Fruit fly (Drosophila melanogaster) whole organism, embryonic: ENCODE results near the gene CG42716.

Experiments used
- CG10274 ChIP-seq: fragments of 200-800 bp; sonication (Bioruptor generic); optimal IDR thresholded peaks from 3 replicates; lab custom pipeline; 2017; ENCODE audit warnings: missing biosample characterization, mild to moderate bottlenecking, missing genetic modification characterization
- CG10366 ChIP-seq: fragments of 200-800 bp; sonication (Bioruptor generic); IDR thresholded peaks from 2 replicates; pipeline ENCODE4 v1.3.6; 2022; ENCODE audit warnings: missing biosample characterization, missing genetic modification characterization
- CG11504 ChIP-seq: fragments of 200-800 bp; sonication (Bioruptor generic); optimal IDR thresholded peaks from 3 replicates; lab custom pipeline; 2019; ENCODE audit warnings: missing biosample characterization, mild to moderate bottlenecking, missing genetic modification characterization, moderate library complexity
- CG13123 ChIP-seq: fragments of 200-800 bp; sonication (Bioruptor generic); optimal IDR thresholded peaks from 2 replicates; lab custom pipeline; 2016; ENCODE audit warnings: missing biosample characterization, missing genetic modification characterization
- CG14014 ChIP-seq: fragments of 200-800 bp; sonication (Bioruptor generic); IDR thresholded peaks from 2 replicates; pipeline ENCODE4 v1.3.6; 2022; ENCODE audit warnings: missing biosample characterization, missing genetic modification characterization
- CG15269 ChIP-seq: fragments of 200-800 bp; sonication (Bioruptor generic); optimal IDR thresholded peaks from 2 replicates; lab custom pipeline; 2018; ENCODE audit warnings: missing biosample characterization, mild to moderate bottlenecking, missing genetic modification characterization, moderate library complexity
- CG15479 ChIP-seq: fragments of 200-800 bp; sonication (Bioruptor generic); optimal IDR thresholded peaks from 3 replicates; lab custom pipeline; 2019; ENCODE audit warnings: missing biosample characterization, mild to moderate bottlenecking, missing genetic modification characterization, moderate library complexity
- CG15696 ChIP-seq: fragments of 200-800 bp; sonication (Bioruptor generic); optimal IDR thresholded peaks from 2 replicates; lab custom pipeline; 2019; ENCODE audit warnings: missing biosample characterization, mild to moderate bottlenecking, missing genetic modification characterization, moderate library complexity
- CG1602 ChIP-seq: fragments of 200-800 bp; sonication (Bioruptor generic); optimal IDR thresholded peaks from 3 replicates; lab custom pipeline; 2016; ENCODE audit warnings: missing biosample characterization, missing genetic modification characterization
- CG16779 ChIP-seq: fragments of 200-800 bp; sonication (Bioruptor generic); IDR thresholded peaks from 2 replicates; pipeline ENCODE4 v1.3.6; 2022; ENCODE audit warnings: missing biosample characterization, missing genetic modification characterization
- CG16815 ChIP-seq: fragments of 200-800 bp; sonication (Bioruptor generic); optimal IDR thresholded peaks from 3 replicates; lab custom pipeline; 2017; ENCODE audit warnings: missing biosample characterization, mild to moderate bottlenecking, missing genetic modification characterization
- CG16863 ChIP-seq: fragments of 200-800 bp; sonication (Bioruptor generic); optimal IDR thresholded peaks from 3 replicates; lab custom pipeline; 2016; ENCODE audit warnings: missing biosample characterization, missing genetic modification characterization
- CG17568 ChIP-seq: fragments of 200-800 bp; sonication (Bioruptor generic); optimal IDR thresholded peaks from 2 replicates; lab custom pipeline; 2018; ENCODE audit warnings: missing biosample characterization, mild to moderate bottlenecking, missing genetic modification characterization, moderate library complexity
- CG18011 ChIP-seq: fragments of 200-800 bp; sonication (Bioruptor generic); optimal IDR thresholded peaks from 2 replicates; lab custom pipeline; 2017; ENCODE audit warnings: missing biosample characterization, missing genetic modification characterization, mild to moderate bottlenecking, moderate library complexity, missing genotype
- CG18262 ChIP-seq: fragments of 200-800 bp; optimal IDR thresholded peaks from 3 replicates; lab custom pipeline; 2019; ENCODE audit warnings: missing biosample characterization, mild to moderate bottlenecking, missing genetic modification characterization, moderate library complexity
- CG18476 ChIP-seq: fragments of 200-800 bp; sonication (Bioruptor generic); optimal IDR thresholded peaks from 2 replicates; lab custom pipeline; 2016; ENCODE audit warnings: missing biosample characterization, mild to moderate bottlenecking, missing genetic modification characterization
- CG18619 ChIP-seq: fragments of 200-800 bp; sonication (Bioruptor generic); optimal IDR thresholded peaks from 3 replicates; lab custom pipeline; 2017; ENCODE audit warnings: missing biosample characterization, mild to moderate bottlenecking, missing genetic modification characterization
- CG18764 ChIP-seq: fragments of 200-800 bp; sonication (Bioruptor generic); optimal IDR thresholded peaks from 3 replicates; lab custom pipeline; 2016; ENCODE audit warnings: missing biosample characterization, missing genetic modification characterization
- CG30020 ChIP-seq: fragments of 200-800 bp; optimal IDR thresholded peaks from 2 replicates; lab custom pipeline; 2019; ENCODE audit warnings: missing biosample characterization, mild to moderate bottlenecking, missing genetic modification characterization, moderate library complexity
- CG30431 ChIP-seq: fragments of 200-800 bp; sonication (Bioruptor generic); optimal IDR thresholded peaks from 2 replicates; lab custom pipeline; 2017; ENCODE audit warnings: missing biosample characterization, missing genetic modification characterization
- CG31365 ChIP-seq: fragments of 200-800 bp; sonication (Bioruptor generic); optimal IDR thresholded peaks from 2 replicates; lab custom pipeline; 2018; ENCODE audit warnings: missing biosample characterization, mild to moderate bottlenecking, missing genetic modification characterization
- CG32532 ChIP-seq: fragments of 200-800 bp; sonication (Bioruptor generic); IDR thresholded peaks from 2 replicates; pipeline ENCODE4 v1.3.6; 2022; ENCODE audit warnings: missing biosample characterization, missing genetic modification characterization
- CG3847 ChIP-seq: fragments of 200-800 bp; sonication (Bioruptor generic); IDR thresholded peaks from 2 replicates; pipeline ENCODE4 v1.3.6; 2022; ENCODE audit warnings: missing biosample characterization, missing genetic modification characterization
- CG7928 ChIP-seq: fragments of 200-800 bp; sonication (Bioruptor generic); optimal IDR thresholded peaks from 2 replicates; lab custom pipeline; 2017; ENCODE audit warnings: missing biosample characterization, mild to moderate bottlenecking, missing genetic modification characterization
- CG9215 ChIP-seq: fragments of 200-800 bp; sonication (Bioruptor generic); IDR thresholded peaks from 2 replicates; pipeline ENCODE4 v1.3.6; 2022; ENCODE audit warnings: missing biosample characterization, missing genetic modification characterization
- CG9437 ChIP-seq: fragments of 200-800 bp; sonication (Bioruptor generic); optimal IDR thresholded peaks from 2 replicates; lab custom pipeline; 2018; ENCODE audit warnings: missing biosample characterization, mild to moderate bottlenecking, missing genetic modification characterization
- Fer2 ChIP-seq: fragments of 200-800 bp; sonication (Bioruptor generic); optimal IDR thresholded peaks from 2 replicates; lab custom pipeline; 2018; ENCODE audit warnings: missing biosample characterization, mild to moderate bottlenecking, missing genetic modification characterization, moderate library complexity
- Hr51 ChIP-seq, 2 experiments: fragments of 200-800 bp; sonication (Bioruptor generic); optimal IDR thresholded peaks; 2 replicates in 1 of 2; 3 replicates in 1 of 2; lab custom pipeline; 2016 to 2018; ENCODE audit warnings: missing biosample characterization in 2 of 2, missing genetic modification characterization in 2 of 2, mild to moderate bottlenecking in 1 of 2, moderate library complexity in 1 of 2
- Mes4 ChIP-seq: fragments of 200-800 bp; sonication (Bioruptor generic); optimal IDR thresholded peaks from 2 replicates; lab custom pipeline; 2016; ENCODE audit warnings: missing biosample characterization, missing genetic modification characterization
- Sin3A ChIP-seq: fragments of >200 bp; optimal IDR thresholded peaks from 2 replicates; lab custom pipeline; 2018
- ab ChIP-seq: fragments of 200-800 bp; sonication (Bioruptor generic); optimal IDR thresholded peaks from 2 replicates; lab custom pipeline; 2016; ENCODE audit warnings: missing biosample characterization, missing genetic modification characterization
- aop ChIP-seq: fragments of 200-800 bp; sonication (Bioruptor generic); IDR thresholded peaks from 2 replicates; pipeline ENCODE4 v1.3.6; 2022; ENCODE audit warnings: missing biosample characterization, missing genetic modification characterization
- ara ChIP-seq: fragments of 200-800 bp; sonication (Bioruptor generic); IDR thresholded peaks from 2 replicates; pipeline ENCODE4 v1.3.6; 2022; ENCODE audit warnings: missing biosample characterization, missing genetic modification characterization
- cato ChIP-seq: fragments of 200-800 bp; sonication (Bioruptor generic); optimal IDR thresholded peaks from 2 replicates; lab custom pipeline; 2016; ENCODE audit warnings: missing biosample characterization, missing genetic modification characterization, borderline replicate concordance
- ci ChIP-seq: fragments of 200-800 bp; sonication (Bioruptor generic); IDR thresholded peaks from 3 replicates; pipeline ENCODE4 v1.3.6; 2022; ENCODE audit warnings: missing biosample characterization, missing genetic modification characterization
- crc ChIP-seq: fragments of 200-800 bp; sonication (Bioruptor generic); optimal IDR thresholded peaks from 2 replicates; lab custom pipeline; 2016; ENCODE audit warnings: missing biosample characterization, missing genetic modification characterization
- en ChIP-seq: fragments of 200-800 bp; sonication (Bioruptor generic); optimal IDR thresholded peaks from 2 replicates; lab custom pipeline; 2016; ENCODE audit warnings: missing biosample characterization, missing genetic modification characterization
- insv ChIP-seq, 2 experiments: fragments of 200-800 bp; sonication (Bioruptor generic); optimal IDR thresholded peaks; 3 replicates each; lab custom pipeline; 2016 to 2018; ENCODE audit warnings: missing biosample characterization in 2 of 2, missing genetic modification characterization in 2 of 2
- jigr1 ChIP-seq: fragments of 200-800 bp; sonication (Bioruptor generic); IDR thresholded peaks from 3 replicates; pipeline ENCODE4 v1.3.6; 2022; ENCODE audit warnings: missing biosample characterization, missing genetic modification characterization
- kni ChIP-seq: fragments of 200-800 bp; sonication (Bioruptor generic); optimal IDR thresholded peaks from 3 replicates; lab custom pipeline; 2017; ENCODE audit warnings: mild to moderate bottlenecking, missing biosample characterization, missing genetic modification reagents, missing genetic modification characterization
- knrl ChIP-seq: fragments of 200-800 bp; sonication (Bioruptor generic); IDR thresholded peaks from 3 replicates; pipeline ENCODE4 v1.3.6; 2022; ENCODE audit warnings: missing biosample characterization, missing genetic modification characterization; ENCODE audit not compliant: partially characterized antibody
- mam ChIP-seq: fragments of 200-800 bp; sonication (Bioruptor generic); optimal IDR thresholded peaks from 3 replicates; lab custom pipeline; 2016; ENCODE audit warnings: missing biosample characterization, missing genetic modification characterization
- mirr ChIP-seq: fragments of 200-800 bp; sonication (Bioruptor generic); optimal IDR thresholded peaks from 3 replicates; lab custom pipeline; 2018; ENCODE audit warnings: missing biosample characterization, mild to moderate bottlenecking, missing genetic modification characterization
- onecut ChIP-seq: fragments of 200-800 bp; sonication (Bioruptor generic); IDR thresholded peaks from 2 replicates; pipeline ENCODE4 v1.3.6; 2022; ENCODE audit warnings: missing biosample characterization, missing genetic modification characterization
- otp ChIP-seq: fragments of 200-800 bp; sonication (Bioruptor generic); IDR thresholded peaks from 3 replicates; pipeline ENCODE4, ENCODE4 v1.3.6; 2022; ENCODE audit warnings: missing biosample characterization, missing genetic modification characterization
- pho ChIP-seq: fragments of 200-800 bp; sonication (Bioruptor generic); optimal IDR thresholded peaks from 2 replicates; lab custom pipeline; 2016; ENCODE audit warnings: missing biosample characterization, missing genetic modification characterization
- sc ChIP-seq, 3 experiments: fragments of >200 bp in 2 of 3; fragments of 200-800 bp in 1 of 3; sonication (Bioruptor generic) in 1 of 3; optimal IDR thresholded peaks; 2 replicates in 2 of 3; 3 replicates in 1 of 3; lab custom pipeline; 2017; ENCODE audit warnings: mild to moderate bottlenecking in 1 of 3, missing biosample characterization in 1 of 3, missing genetic modification characterization in 1 of 3, missing genetic modification reagents in 1 of 3
- sisA ChIP-seq: fragments of 200-800 bp; sonication (Bioruptor generic); IDR thresholded peaks from 2 replicates; pipeline ENCODE4 v1.3.6; 2022; ENCODE audit warnings: missing biosample characterization, missing genetic modification characterization
- slp2 ChIP-seq: fragments of 200-800 bp; sonication (Bioruptor generic); optimal IDR thresholded peaks from 2 replicates; lab custom pipeline; 2016; ENCODE audit warnings: missing biosample characterization, missing genetic modification characterization
- vnd ChIP-seq: fragments of 200-800 bp; sonication (Bioruptor generic); IDR thresholded peaks from 3 replicates; pipeline ENCODE4 v1.3.6; 2022; ENCODE audit warnings: missing biosample characterization, missing genetic modification characterization; ENCODE audit not compliant: partially characterized antibody

Gene CG42716

DNA sequence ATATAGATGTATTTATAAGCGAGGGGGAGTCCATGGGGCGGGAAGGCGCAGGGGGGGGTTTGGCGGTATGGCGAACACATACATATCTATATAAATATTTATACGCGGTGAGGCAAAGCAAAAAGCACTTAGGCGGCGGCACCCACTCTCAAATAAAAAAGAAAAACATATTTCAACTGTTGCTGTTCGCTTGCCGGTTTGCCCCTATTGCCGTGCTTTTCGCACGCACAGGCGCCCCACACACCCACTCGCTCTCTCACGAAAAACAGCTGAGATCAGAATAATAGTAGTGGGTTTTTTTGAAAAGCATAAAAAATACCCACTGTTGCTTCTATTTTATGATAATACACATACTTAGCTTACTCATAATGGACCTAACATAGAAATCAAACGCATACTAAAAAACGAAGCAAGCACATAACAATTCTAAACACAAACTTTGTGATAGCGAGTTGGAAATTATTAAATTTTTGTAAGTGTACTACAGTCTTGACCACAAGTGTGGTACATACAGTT is 32.4 kb upstream of the CG42716 start (continued):
- no peak for TF ChIP-seq sc (optimal IDR thresholded peaks at IDR 0.05; lab: Kevin White, UChicago)
- TF ChIP-seq sc (GFP tag; optimal IDR thresholded peaks at IDR 0.05; lab: Kevin White, UChicago), result no peak
- TF ChIP-seq onecut (GFP tag; lab: Robert Waterston, UW), result peak; percentile 22; the same call in 1 of the 2 replicates
- TF ChIP-seq CG7928 (GFP tag; lab: Kevin White, UChicago), result peak; percentile 16
- TF ChIP-seq CG15696 (tag; lab: Kevin White, UChicago), result peak; percentile 13
- no peak for TF ChIP-seq CG13123 (GFP tag; lab: Kevin White, UChicago)
- peak; percentile 33 for TF ChIP-seq CG10274 (GFP tag; lab: Kevin White, UChicago)
- no peak for TF ChIP-seq knrl
- no peak for TF ChIP-seq CG15479 (GFP tag; lab: Kevin White, UChicago)
- peak; percentile 67 for TF ChIP-seq crc (GFP tag; lab: Kevin White, UChicago)
- TF ChIP-seq insv (GFP tag; optimal IDR thresholded peaks at IDR 0.05; lab: Kevin White, UChicago), result peak in 1 of 2 experiments; percentile 45
- TF ChIP-seq Fer2 (tag; lab: Kevin White, UChicago), result peak; percentile 21
- TF ChIP-seq Mes4 (GFP tag; lab: Kevin White, UChicago), result peak; percentile 42
- no peak for TF ChIP-seq CG16779 (GFP tag; lab: Robert Waterston, UW)
- peak; percentile 83 for TF ChIP-seq pho (GFP tag; lab: Kevin White, UChicago)
- TF ChIP-seq jigr1, result no peak
- TF ChIP-seq CG18011 (GFP tag; lab: Kevin White, UChicago), result peak; percentile 66
- peak; percentile 58 for TF ChIP-seq CG18476 (GFP tag; lab: Kevin White, UChicago)
- peak; percentile 59 for TF ChIP-seq CG18262
- TF ChIP-seq slp2 (GFP tag; lab: Kevin White, UChicago), result peak; percentile 67
- TF ChIP-seq Hr51 (GFP tag; optimal IDR thresholded peaks at IDR 0.05; lab: Kevin White, UChicago), result peak; percentile 65 to 85
- TF ChIP-seq CG31365 (tag; lab: Kevin White, UChicago), result peak; percentile 45
- no peak for TF ChIP-seq vnd (GFP tag; lab: Robert Waterston, UW)
- peak; percentile 65 for TF ChIP-seq CG9437 (GFP tag; lab: Kevin White, UChicago)
- TF ChIP-seq CG18764 (GFP tag; lab: Kevin White, UChicago), result peak; percentile 25
- peak; percentile 69 for TF ChIP-seq CG3847 (GFP tag; lab: Robert Waterston, UW)
- peak; percentile 23 for TF ChIP-seq ab
- TF ChIP-seq sisA, result no peak; the same call in 1 of the 2 replicates
- TF ChIP-seq ara, result no peak
- peak; percentile 80 for TF ChIP-seq CG18619 (GFP tag; lab: Kevin White, UChicago)
- TF ChIP-seq en (GFP tag; lab: Kevin White, UChicago), result peak; percentile 43
- no peak for TF ChIP-seq ci
- peak; percentile 52 for TF ChIP-seq CG17568 (GFP tag; lab: Kevin White, UChicago)
- peak; percentile 52 for TF ChIP-seq CG16863 (GFP tag; lab: Kevin White, UChicago)
- peak; percentile 90 for TF ChIP-seq CG15269
- peak; percentile 51 for TF ChIP-seq CG1602 (GFP tag; lab: Kevin White, UChicago)
- TF ChIP-seq otp, result no peak; the same call in 2 of the 3 replicates
- peak; percentile 80; the same call in 1 of the 2 replicates for TF ChIP-seq CG32532
- no peak for TF ChIP-seq CG9215 (GFP tag; lab: Robert Waterston, UW)
- TF ChIP-seq CG30431 (GFP tag; lab: Kevin White, UChicago), result no peak
- TF ChIP-seq cato (GFP tag; lab: Kevin White, UChicago), result peak; percentile 19
- TF ChIP-seq mirr (GFP tag; lab: Kevin White, UChicago), result peak; percentile 81
- TF ChIP-seq CG11504 (tag; lab: Kevin White, UChicago), result peak; percentile 79
- no peak for TF ChIP-seq Sin3A (lab: Kevin White, UChicago)
- peak; percentile 75 for TF ChIP-seq CG14014 (GFP tag; lab: Robert Waterston, UW)
- no peak for TF ChIP-seq kni
- no peak for TF ChIP-seq aop
- TF ChIP-seq CG30020 (tag; lab: Kevin White, UChicago), result no peak
- TF ChIP-seq CG10366 (GFP tag; lab: Robert Waterston, UW), result peak; percentile 49
- peak; percentile 90 for TF ChIP-seq mam (GFP tag; lab: Kevin White, UChicago)
- TF ChIP-seq CG16815 (GFP tag; lab: Kevin White, UChicago), result peak; percentile 50
